Worm (Caenorhabditis elegans) whole organism, early embryonic: ENCODE data around the gene cfap-20.

Experiments
- B0310.2 ChIP-seq: sonication (generic microtip); optimal IDR thresholded peaks from 2 replicates; lab custom pipeline; 2016; ENCODE audit warnings: mild to moderate bottlenecking, missing genetic modification characterization, missing compliant biosample characterization
- F13C5.2 ChIP-seq: sonication (generic microtip); optimal IDR thresholded peaks from 2 replicates; lab custom pipeline; 2017; ENCODE audit warnings: mild to moderate bottlenecking, missing genetic modification characterization, inconsistent platforms, missing compliant biosample characterization
- aly-1 ChIP-seq: sonication (generic microtip); optimal IDR thresholded peaks from 2 replicates; lab custom pipeline; 2016; ENCODE audit warnings: missing genetic modification characterization, missing compliant biosample characterization
- ama-1 ChIP-seq: fragments of 150-350 bp; optimal IDR thresholded peaks from 2 replicates; lab custom pipeline; 2014
- ceh-13 ChIP-seq: fragments of 200-800 bp; sonication (Bioruptor generic); optimal IDR thresholded peaks from 2 replicates; lab custom pipeline; 2018; ENCODE audit warnings: mild to moderate bottlenecking, missing genetic modification characterization, missing compliant biosample characterization
- ceh-36 ChIP-seq: sonication (generic microtip); optimal IDR thresholded peaks from 2 replicates; lab custom pipeline; 2016; ENCODE audit warnings: missing genetic modification characterization, inconsistent platforms, missing compliant biosample characterization
- ets-7 ChIP-seq: sonication (generic microtip); optimal IDR thresholded peaks from 2 replicates; lab custom pipeline; 2016; ENCODE audit warnings: missing genotype, missing genetic modification characterization, missing compliant biosample characterization
- flt-1 ChIP-seq: fragments of 200-800 bp; sonication (Bioruptor generic); IDR thresholded peaks from 2 replicates; pipeline ENCODE4 v1.3.6; 2022; ENCODE audit warnings: missing genetic modification characterization, missing compliant biosample characterization
- hmbx-1 ChIP-seq: sonication (generic microtip); optimal IDR thresholded peaks from 2 replicates; lab custom pipeline; 2016; ENCODE audit warnings: mild to moderate bottlenecking, missing genetic modification characterization, missing compliant biosample characterization
- hmg-4 ChIP-seq: fragments of 200-800 bp; sonication (Bioruptor generic); optimal IDR thresholded peaks from 2 replicates; lab custom pipeline; 2018; ENCODE audit warnings: mild to moderate bottlenecking, missing genetic modification characterization, missing compliant biosample characterization
- hnd-1 ChIP-seq: sonication (generic microtip); optimal IDR thresholded peaks from 2 replicates; lab custom pipeline; 2016; ENCODE audit warnings: missing genetic modification characterization, missing compliant biosample characterization
- pes-1 ChIP-seq: fragments of 200-800 bp; sonication (Bioruptor generic); IDR thresholded peaks from 2 replicates; pipeline ENCODE4 v1.3.6; 2022; ENCODE audit warnings: missing genetic modification reagents, missing genetic modification characterization, missing compliant biosample characterization
- scrt-1 ChIP-seq: fragments of 200-800 bp; sonication (Bioruptor generic); IDR thresholded peaks from 2 replicates; pipeline ENCODE4 v1.3.6; 2022; ENCODE audit warnings: missing genetic modification characterization, missing compliant biosample characterization
- sea-1 ChIP-seq: fragments of 200-800 bp; sonication (Bioruptor generic); conservative IDR thresholded peaks from 2 replicates; pipeline ENCODE4 v1.3.6; 2022; ENCODE audit warnings: missing genetic modification characterization, missing compliant biosample characterization
- tbx-11 ChIP-seq: fragments of 200-800 bp; sonication (Bioruptor generic); IDR thresholded peaks from 2 replicates; pipeline ENCODE4 v1.3.6; 2022; ENCODE audit warnings: missing genetic modification characterization, missing compliant biosample characterization
- tbx-37 ChIP-seq: fragments of 200-800 bp; sonication (Bioruptor generic); conservative IDR thresholded peaks from 2 replicates; pipeline ENCODE4 v1.3.6; 2022; ENCODE audit warnings: missing genetic modification reagents, missing genetic modification characterization, missing compliant biosample characterization
- tra-4 ChIP-seq: sonication (generic microtip); optimal IDR thresholded peaks from 2 replicates; lab custom pipeline; 2017; ENCODE audit warnings: missing genetic modification characterization, missing compliant biosample characterization

Gene cfap-20

DNA sequence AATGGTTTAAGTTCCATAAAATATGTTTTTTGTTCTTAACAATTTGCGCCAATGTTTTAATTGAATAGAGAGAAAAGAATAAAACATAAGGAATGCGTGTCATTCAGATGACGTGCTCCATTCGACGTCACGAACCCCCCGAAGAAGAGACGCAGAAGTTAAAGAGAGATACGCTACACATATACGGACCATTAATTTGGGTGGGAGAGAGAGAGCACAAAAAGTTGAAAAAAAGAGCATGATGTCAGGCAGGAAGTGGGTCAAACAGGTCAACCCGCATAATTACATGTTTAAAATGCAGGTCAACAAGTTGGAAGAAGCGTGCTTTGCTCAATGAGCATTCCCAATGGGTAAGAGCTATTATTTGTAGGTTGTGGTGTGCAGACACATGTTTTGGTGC lies 22.9 kb upstream of the cfap-20 start:
- TF ChIP-seq scrt-1 (no peak), F13C5.2 (tag; lab: Kevin White, UChicago) (no peak), aly-1 (no peak), flt-1 (GFP tag; lab: Robert Waterston, UW) (no peak), hmbx-1 (tag; lab: Kevin White, UChicago) (no peak), ama-1 (lab: Kevin White, UChicago) (no peak), tra-4 (tag; lab: Kevin White, UChicago) (no peak), tbx-37 (GFP tag; lab: Robert Waterston, UW) (no peak), B0310.2 (tag; lab: Kevin White, UChicago) (no peak), ceh-36 (tag; lab: Kevin White, UChicago) (no peak), pes-1 (GFP tag; lab: Robert Waterston, UW) (no peak), ets-7 (tag; lab: Kevin White, UChicago) (no peak), tbx-11 (no peak), ceh-13 (no peak), sea-1 (no peak)

DNA sequence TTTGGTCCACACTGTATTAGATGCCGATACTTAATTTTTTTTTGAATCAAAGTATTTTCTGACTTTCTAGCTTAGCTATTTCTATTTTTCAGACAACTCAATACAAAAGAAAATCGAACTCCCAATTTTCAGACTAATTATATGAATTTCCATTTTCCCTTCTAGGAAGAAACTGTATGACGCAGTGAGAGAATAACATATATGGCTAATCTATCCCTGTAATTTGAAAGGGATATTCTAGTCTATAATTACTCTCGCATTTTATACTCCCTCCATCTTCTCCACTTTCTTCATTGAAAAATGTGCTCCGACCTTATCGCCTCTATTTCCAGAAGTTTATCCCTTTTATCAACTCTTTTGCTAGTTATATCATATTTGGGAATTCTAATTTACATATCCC lies 16.0 kb upstream of the cfap-20 start, which contains the start of gene C54C6.4:
TSS of gene C54C6.4 (plus strand) at position 301 of the 400 bp plus-strand sequence.
- TF ChIP-seq B0310.2 (tag; lab: Kevin White, UChicago) (no peak), tbx-11 (no peak), scrt-1 (no peak), pes-1 (GFP tag; lab: Robert Waterston, UW) (no peak), flt-1 (GFP tag; lab: Robert Waterston, UW) (no peak), hmbx-1 (tag; lab: Kevin White, UChicago) (no peak), aly-1 (no peak), hmg-4 (no peak), tbx-37 (GFP tag; lab: Robert Waterston, UW) (no peak), tra-4 (tag; lab: Kevin White, UChicago) (no peak), ets-7 (tag; lab: Kevin White, UChicago) (no peak), ceh-36 (tag; lab: Kevin White, UChicago) (no peak), hnd-1 (tag; lab: Kevin White, UChicago) (no peak)

DNA sequence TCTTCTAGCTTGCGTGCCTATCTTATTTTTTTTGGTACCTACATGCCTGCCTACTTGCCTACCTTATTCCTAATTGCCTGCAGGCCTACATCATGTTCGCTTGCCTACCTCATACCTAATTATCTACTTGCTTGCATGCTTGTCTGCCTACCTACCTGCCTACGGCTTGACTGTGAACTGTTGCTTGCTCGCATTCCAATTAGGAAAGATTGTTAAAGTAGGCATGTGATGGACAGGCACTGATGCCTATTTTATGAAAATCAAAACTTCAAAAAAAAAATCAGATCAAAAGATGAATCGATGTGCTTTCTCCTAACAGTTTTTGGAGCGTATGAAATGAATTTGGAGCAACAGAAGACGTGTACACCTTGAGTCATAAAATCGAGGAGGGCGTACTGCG lies 13.1 kb upstream of the cfap-20 start:
- TF ChIP-seq F13C5.2 (tag; lab: Kevin White, UChicago) (no peak), hmbx-1 (tag; lab: Kevin White, UChicago) (no peak), tbx-11 (no peak), ama-1 (lab: Kevin White, UChicago) (no peak), hnd-1 (tag; lab: Kevin White, UChicago) (no peak), B0310.2 (tag; lab: Kevin White, UChicago) (no peak), ceh-36 (tag; lab: Kevin White, UChicago) (no peak), flt-1 (GFP tag; lab: Robert Waterston, UW) (no peak), tra-4 (tag; lab: Kevin White, UChicago) (no peak), ceh-13 (no peak), sea-1 (no peak), scrt-1 (no peak)

DNA sequence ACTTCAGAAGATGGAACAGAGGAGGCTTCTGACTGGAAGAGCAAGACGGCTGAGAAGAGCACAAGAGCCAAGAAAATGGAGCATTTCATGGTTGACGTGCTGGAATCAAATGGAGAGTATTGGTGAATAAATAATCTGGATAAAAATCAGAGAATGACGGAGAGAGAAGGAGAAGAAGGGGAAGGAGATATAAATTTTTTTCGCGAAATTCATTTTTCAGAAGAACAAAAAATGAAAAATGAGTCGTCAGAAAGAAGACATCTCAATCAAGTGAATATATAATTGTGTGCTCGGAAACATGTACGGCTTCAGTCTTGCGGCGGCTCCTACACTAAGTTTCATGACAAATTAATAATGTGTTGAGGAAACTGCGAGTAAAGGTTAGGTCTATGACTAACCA lies 12.4 kb upstream of the cfap-20 start, which contains the start of gene C54C6.5:
TSS of gene C54C6.5 (minus strand) at position 101 of the 400 bp plus-strand sequence.
- TF ChIP-seq hmg-4, result no peak
- TF ChIP-seq ceh-36 (tag; lab: Kevin White, UChicago), result no peak
- no peak for TF ChIP-seq aly-1
- no peak for TF ChIP-seq tbx-37 (GFP tag; lab: Robert Waterston, UW)
- TF ChIP-seq sea-1, result no peak
- TF ChIP-seq flt-1 (GFP tag; lab: Robert Waterston, UW), result no peak

DNA sequence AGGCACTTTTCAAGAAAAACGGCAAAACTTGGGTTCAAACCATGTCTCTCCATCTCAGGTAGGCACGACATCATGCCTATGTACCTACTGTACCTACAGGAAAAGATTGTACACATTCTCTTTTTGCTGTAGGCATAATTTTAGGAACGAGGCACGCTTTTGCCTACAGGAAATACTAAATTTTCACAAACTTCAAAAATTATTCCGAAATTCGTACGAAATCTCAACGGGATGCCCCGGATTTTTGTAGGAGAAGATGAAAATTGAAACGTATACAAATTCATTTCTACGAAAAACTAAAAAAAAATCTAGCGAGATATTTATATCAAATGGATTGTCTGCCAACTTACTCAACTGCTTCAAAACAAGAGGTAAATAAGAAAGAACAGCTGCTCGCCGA lies 10.7 kb upstream of the cfap-20 start, which contains the start of gene C54C6.11:
TSS of gene C54C6.11 (plus strand) at position 301 of the 400 bp plus-strand sequence.
- no peak for TF ChIP-seq sea-1
- TF ChIP-seq ama-1 (lab: Kevin White, UChicago), result no peak
- TF ChIP-seq scrt-1, result no peak
- TF ChIP-seq tbx-11, result no peak
- no peak for TF ChIP-seq hmbx-1 (tag; lab: Kevin White, UChicago)
- TF ChIP-seq ets-7 (tag; lab: Kevin White, UChicago), result no peak
- TF ChIP-seq aly-1, result no peak
- no peak for TF ChIP-seq hmg-4
- TF ChIP-seq B0310.2 (tag; lab: Kevin White, UChicago), result no peak
- TF ChIP-seq F13C5.2 (tag; lab: Kevin White, UChicago), result no peak
- TF ChIP-seq flt-1 (GFP tag; lab: Robert Waterston, UW), result no peak
- TF ChIP-seq tra-4 (tag; lab: Kevin White, UChicago), result no peak
- no peak for TF ChIP-seq pes-1 (GFP tag; lab: Robert Waterston, UW)
- TF ChIP-seq hnd-1 (tag; lab: Kevin White, UChicago), result no peak
- TF ChIP-seq ceh-36 (tag; lab: Kevin White, UChicago), result no peak

DNA sequence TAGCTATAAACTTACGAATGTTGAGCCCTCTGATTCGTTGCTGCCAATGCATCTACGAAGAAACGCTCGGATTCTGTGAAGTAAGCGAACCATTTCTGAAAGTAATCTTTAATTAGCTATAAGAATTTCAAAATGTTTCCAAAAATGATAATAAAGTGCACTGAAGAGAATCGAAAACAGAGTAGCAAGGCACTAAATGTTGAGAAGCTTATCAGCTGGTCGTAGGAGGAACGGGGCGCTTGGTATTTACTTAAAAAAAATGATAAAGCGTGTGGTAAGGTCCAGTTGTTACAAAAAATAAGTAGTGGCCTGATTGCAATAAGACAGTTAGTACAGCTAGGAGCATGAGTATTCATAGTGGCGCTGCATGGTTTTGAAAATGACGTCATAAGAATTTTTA lies 9.0 kb upstream of the cfap-20 start, which contains the start of gene C54C6.7:
TSS of gene C54C6.7 (minus strand) at position 101 of the 400 bp plus-strand sequence.
- TF ChIP-seq pes-1 (GFP tag; lab: Robert Waterston, UW) (no peak), ama-1 (lab: Kevin White, UChicago) (no peak), ceh-13 (no peak), tbx-11 (no peak), ets-7 (tag; lab: Kevin White, UChicago) (no peak), F13C5.2 (tag; lab: Kevin White, UChicago) (no peak), sea-1 (no peak)

DNA sequence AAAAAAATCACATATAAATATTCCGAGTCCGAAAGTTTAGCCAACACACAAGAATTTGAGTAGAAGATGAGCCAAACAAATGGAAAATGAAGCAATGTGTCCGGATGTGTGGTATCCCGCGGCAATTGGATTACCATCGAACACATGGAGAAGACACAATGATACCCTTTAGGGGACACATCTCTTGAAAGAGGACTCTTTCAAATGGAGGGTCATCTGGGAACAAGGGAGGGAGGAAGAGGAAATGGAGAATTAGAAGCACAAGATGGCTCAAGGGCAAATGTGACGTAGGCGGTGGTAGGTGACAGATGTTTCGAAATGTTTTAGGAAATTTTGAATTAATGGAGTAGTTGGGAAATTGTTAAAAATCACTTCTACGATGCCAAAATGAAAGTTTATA lies 5.8 kb upstream of the cfap-20 start:
- TF ChIP-seq tra-4 (tag; lab: Kevin White, UChicago) (no peak), hmbx-1 (tag; lab: Kevin White, UChicago) (no peak), scrt-1 (no peak)

DNA sequence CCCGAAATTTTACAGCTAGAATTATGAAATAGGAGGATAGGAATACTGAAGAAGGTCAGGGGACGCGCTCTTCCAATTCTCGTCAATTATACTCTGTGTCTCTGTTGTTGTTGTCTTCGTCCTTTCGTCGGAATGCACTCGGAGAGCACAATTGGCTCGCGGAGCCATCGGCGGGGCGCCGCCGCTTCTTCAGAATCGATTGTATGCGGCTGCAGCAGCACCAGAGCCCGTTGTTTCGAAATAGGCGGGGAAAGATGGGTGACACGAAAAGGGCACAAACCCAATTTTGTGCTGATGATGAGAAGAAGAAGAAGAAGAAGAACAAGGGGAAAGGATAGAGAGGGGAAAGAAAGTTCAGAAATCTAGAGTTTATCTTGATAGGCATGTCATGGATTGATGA lies 4.8 kb upstream of the cfap-20 start:
- TF ChIP-seq scrt-1 (no peak), pes-1 (GFP tag; lab: Robert Waterston, UW) (no peak), flt-1 (GFP tag; lab: Robert Waterston, UW) (no peak), sea-1 (no peak), B0310.2 (tag; lab: Kevin White, UChicago) (no peak), hnd-1 (tag; lab: Kevin White, UChicago) (no peak), ama-1 (lab: Kevin White, UChicago) (no peak), tra-4 (tag; lab: Kevin White, UChicago) (no peak), F13C5.2 (tag; lab: Kevin White, UChicago) (no peak), aly-1 (no peak), ets-7 (tag; lab: Kevin White, UChicago) (no peak), tbx-11 (no peak), hmg-4 (no peak), ceh-13 (no peak), ceh-36 (tag; lab: Kevin White, UChicago) (no peak)
